Worm (Caenorhabditis elegans): ENCODE measurements around the gene srx-97.
A peak's percentile ranks its signal among the peaks of the same experiment; 100 is the strongest.

The srx-97 gene

DNA sequence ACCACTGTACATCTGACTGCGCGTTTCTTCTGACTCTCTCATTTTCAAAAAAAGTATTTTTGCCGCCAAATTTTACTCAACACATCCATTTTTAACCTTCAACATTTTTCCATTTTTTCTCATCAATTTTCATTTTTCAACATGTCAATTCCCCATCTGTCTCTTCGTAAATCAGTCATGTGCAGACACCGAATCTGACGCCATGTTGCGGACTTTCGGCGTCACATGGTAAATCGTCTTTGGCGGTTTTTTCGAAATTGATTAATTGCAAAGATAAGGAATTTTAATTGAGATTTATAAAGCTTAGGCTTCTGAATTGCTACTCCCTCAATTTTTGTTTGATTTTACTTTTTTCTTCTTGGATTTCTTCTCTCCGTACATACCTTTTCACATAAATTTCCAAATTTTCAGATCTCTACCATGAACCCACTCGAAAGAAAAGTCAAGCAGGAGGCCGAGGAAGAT is 13.6 kb upstream of the srx-97 start, which contains the start of gene F19B10.1 (continued):
- TF ChIP-seq akir-1 (GFP tag; optimal IDR thresholded peaks at IDR 0.05) (no peak), F57C9.4 (tag; optimal IDR thresholded peaks at IDR 0.05) (no peak), F33H1.4 (GFP tag; IDR thresholded peaks at IDR 0.05) (no peak), rcor-1 (GFP tag; IDR thresholded peaks at IDR 0.05) (no peak), D2030.7 (GFP tag; IDR thresholded peaks at IDR 0.05) (no peak), snpc-1.1 (tag; optimal IDR thresholded peaks at IDR 0.05; ENCODE audit: insufficient read depth) (no peak), lsy-27 (tag; optimal IDR thresholded peaks at IDR 0.05; ENCODE audit: borderline replicate concordance, insufficient read depth) (no peak), hrde-1 (tag; optimal IDR thresholded peaks at IDR 0.05; ENCODE audit: borderline replicate concordance) (no peak), sptf-2 (GFP tag; optimal IDR thresholded peaks at IDR 0.05) (no peak), let-526 (GFP tag; IDR thresholded peaks at IDR 0.05) (no peak), C17E4.6 (GFP tag; IDR thresholded peaks at IDR 0.05) (no peak), ceh-58 (GFP tag; IDR thresholded peaks at IDR 0.05) (no peak), snpc-4 (GFP tag; optimal IDR thresholded peaks at IDR 0.05) (no peak), snpc-4 (tag; optimal IDR thresholded peaks at IDR 0.05) (peak in 1 of 4 experiments; percentile 62), F49E8.2 (tag; optimal IDR thresholded peaks at IDR 0.05; ENCODE audit: insufficient read depth) (no peak), die-1 (tag; optimal IDR thresholded peaks at IDR 0.05) (no peak), madf-3 (GFP tag; IDR thresholded peaks at IDR 0.05) (no peak), lin-40 (tag; optimal IDR thresholded peaks at IDR 0.05) (no peak), somi-1 (GFP tag; optimal IDR thresholded peaks at IDR 0.05) (no peak), gei-17 (GFP tag; optimal IDR thresholded peaks at IDR 0.05) (no peak), F52B5.7 (tag; optimal IDR thresholded peaks at IDR 0.05) (no peak), F37B4.10 (GFP tag; IDR thresholded peaks at IDR 0.05) (no peak), ama-1 (optimal IDR thresholded peaks at IDR 0.05) (no peak), ama-1 (GFP tag; optimal IDR thresholded peaks at IDR 0.05) (no peak), B0336.3 (GFP tag; IDR thresholded peaks at IDR 0.05) (no peak), bed-2 (GFP tag; IDR thresholded peaks at IDR 0.05) (no peak), F23B12.7 (tag; optimal IDR thresholded peaks at IDR 0.05; ENCODE audit: insufficient read depth) (peak; percentile 18), F22D6.2 (tag; optimal IDR thresholded peaks at IDR 0.05) (no peak), lin-54 (GFP tag; optimal IDR thresholded peaks at IDR 0.05) (peak; percentile 80), dpl-1 (GFP tag; optimal IDR thresholded peaks at IDR 0.05) (peak; percentile 60), B0261.1 (tag; optimal IDR thresholded peaks at IDR 0.05) (no peak), ekl-4 (GFP tag; IDR thresholded peaks at IDR 0.05) (no peak), nfyb-1 (GFP tag; IDR thresholded peaks at IDR 0.05) (peak; percentile 71; the same call in 1 of the 2 replicates), zfh-2 (GFP tag; conservative IDR thresholded peaks at IDR 0.05) (no peak), rec-8 (tag; optimal IDR thresholded peaks at IDR 0.05) (no peak), unc-62 (GFP tag; optimal IDR thresholded peaks at IDR 0.05) (no peak), hmg-1.2 (GFP tag; IDR thresholded peaks at IDR 0.05) (no peak), K11D2.4 (GFP tag; IDR thresholded peaks at IDR 0.05) (no peak), repo-1 (tag; optimal IDR thresholded peaks at IDR 0.05) (no peak), F10E7.11 (tag; optimal IDR thresholded peaks at IDR 0.05) (no peak), nhr-80 (tag; optimal IDR thresholded peaks at IDR 0.05) (peak; percentile 61), nfya-2 (GFP tag; IDR thresholded peaks at IDR 0.05) (no peak), ceh-100 (GFP tag; IDR thresholded peaks at IDR 0.05) (no peak), tbx-9 (tag; optimal IDR thresholded peaks at IDR 0.05; ENCODE audit: borderline replicate concordance) (no peak), T07F8.4 (tag; optimal IDR thresholded peaks at IDR 0.05) (no peak), aptf-3 (GFP tag; IDR thresholded peaks at IDR 0.05) (no peak), pbrm-1 (GFP tag; IDR thresholded peaks at IDR 0.05) (no peak; the same call in 1 of the 2 replicates), efl-1 (GFP tag; optimal IDR thresholded peaks at IDR 0.05) (peak; percentile 33), F57A8.1 (GFP tag; optimal IDR thresholded peaks at IDR 0.05) (no peak)

Measured in whole organism, young adult.